Fruit fly (Drosophila melanogaster) whole organism, embryonic: ENCODE measurements around the gene Ndfip.
A peak's percentile ranks its signal among the peaks of the same experiment; 100 is the strongest.

Experiments
- Adf1 ChIP-seq: fragments of 200-800 bp; sonication (Bioruptor generic); IDR thresholded peaks from 2 replicates; pipeline ENCODE4 v1.3.6; 2022; ENCODE audit warnings: missing biosample characterization, missing genetic modification characterization
- Aef1 ChIP-seq: fragments of 200-800 bp; sonication (Bioruptor generic); IDR thresholded peaks from 3 replicates; pipeline ENCODE4 v1.3.6; 2022; ENCODE audit warnings: missing biosample characterization, missing genetic modification characterization
- B-H1 ChIP-seq: fragments of 200-800 bp; sonication (Bioruptor generic); IDR thresholded peaks from 3 replicates; pipeline ENCODE4 v1.3.6; 2022; ENCODE audit warnings: missing biosample characterization, missing genetic modification characterization
- Bgb ChIP-seq: fragments of 200-800 bp; sonication (Bioruptor generic); IDR thresholded peaks from 2 replicates; pipeline ENCODE4 v1.3.6; 2022; ENCODE audit warnings: missing biosample characterization, missing genetic modification characterization; ENCODE audit not compliant: partially characterized antibody
- Blimp-1 ChIP-seq: fragments of 200-800 bp; sonication (Bioruptor generic); optimal IDR thresholded peaks from 3 replicates; lab custom pipeline; 2018; ENCODE audit warnings: missing biosample characterization, missing genetic modification characterization, mild to moderate bottlenecking, moderate library complexity, missing genetic modification reagents
- C15 ChIP-seq: fragments of 200-800 bp; sonication (Bioruptor generic); IDR thresholded peaks from 3 replicates; pipeline ENCODE4 v1.3.6; 2022; ENCODE audit warnings: missing biosample characterization, missing genetic modification characterization
- CG12071 ChIP-seq: fragments of 200-800 bp; sonication (Bioruptor generic); optimal IDR thresholded peaks from 3 replicates; lab custom pipeline; 2018; ENCODE audit warnings: missing biosample characterization, mild to moderate bottlenecking, missing genetic modification characterization
- CG12744 ChIP-seq: fragments of 200-800 bp; sonication (Bioruptor generic); optimal IDR thresholded peaks from 2 replicates; lab custom pipeline; 2016; ENCODE audit warnings: missing biosample characterization, missing genetic modification characterization
- CG14860 ChIP-seq: fragments of 200-800 bp; sonication (Bioruptor generic); IDR thresholded peaks from 3 replicates; pipeline ENCODE4 v1.3.6; 2022; ENCODE audit warnings: missing biosample characterization, missing genetic modification characterization; ENCODE audit not compliant: partially characterized antibody
- CG15269 ChIP-seq: fragments of 200-800 bp; sonication (Bioruptor generic); optimal IDR thresholded peaks from 2 replicates; lab custom pipeline; 2018; ENCODE audit warnings: missing biosample characterization, mild to moderate bottlenecking, missing genetic modification characterization, moderate library complexity
- CG16779 ChIP-seq: fragments of 200-800 bp; sonication (Bioruptor generic); IDR thresholded peaks from 2 replicates; pipeline ENCODE4 v1.3.6; 2022; ENCODE audit warnings: missing biosample characterization, missing genetic modification characterization
- CG17361 ChIP-seq: fragments of 200-800 bp; sonication (Bioruptor generic); IDR thresholded peaks from 3 replicates; pipeline ENCODE4 v1.3.6; 2022; ENCODE audit warnings: missing biosample characterization, missing genetic modification characterization
- CG17612 ChIP-seq: fragments of 200-800 bp; sonication (Bioruptor generic); IDR thresholded peaks from 2 replicates; pipeline ENCODE4 v1.3.6; 2022; ENCODE audit warnings: missing biosample characterization, missing genetic modification characterization
- CG17802 ChIP-seq: fragments of 200-800 bp; sonication (Bioruptor generic); optimal IDR thresholded peaks from 2 replicates; lab custom pipeline; 2018; ENCODE audit warnings: missing biosample characterization, mild to moderate bottlenecking, missing genetic modification characterization, moderate library complexity
- CG31441 ChIP-seq: fragments of 200-800 bp; sonication (Bioruptor generic); IDR thresholded peaks from 2 replicates; pipeline ENCODE4 v1.3.6; 2022; ENCODE audit warnings: missing biosample characterization, missing genetic modification characterization
- CG3838 ChIP-seq: fragments of 200-800 bp; sonication (Bioruptor generic); optimal IDR thresholded peaks from 3 replicates; lab custom pipeline; 2016; ENCODE audit warnings: missing biosample characterization, missing genetic modification characterization
- CG3995 ChIP-seq: fragments of 200-800 bp; sonication (Bioruptor generic); optimal IDR thresholded peaks from 3 replicates; lab custom pipeline; 2016; ENCODE audit warnings: missing biosample characterization, missing genetic modification characterization
- CG4328 ChIP-seq: fragments of 200-800 bp; sonication (Bioruptor generic); optimal IDR thresholded peaks from 3 replicates; lab custom pipeline; 2017; ENCODE audit warnings: missing biosample characterization, missing genetic modification reagents, missing genetic modification characterization
- CG6272 ChIP-seq: fragments of 200-800 bp; sonication (Bioruptor generic); IDR thresholded peaks from 2 replicates; pipeline ENCODE4 v1.3.6; 2022; ENCODE audit warnings: missing biosample characterization, missing genetic modification characterization
- D ChIP-seq, 2 experiments: fragments of 200-800 bp in 1 of 2; fragments of >200 bp in 1 of 2; sonication (Bioruptor generic) in 1 of 2; optimal IDR thresholded peaks; 2 replicates in 1 of 2; 3 replicates in 1 of 2; lab custom pipeline; 2017; ENCODE audit warnings: mild to moderate bottlenecking in 1 of 2, missing biosample characterization in 1 of 2, missing genetic modification characterization in 1 of 2, missing genetic modification reagents in 1 of 2
- Doc2 ChIP-seq: fragments of 200-800 bp; sonication (Bioruptor generic); IDR thresholded peaks from 2 replicates; pipeline ENCODE4 v1.3.6; 2022; ENCODE audit warnings: missing biosample characterization, missing genetic modification characterization
- H15 ChIP-seq: fragments of 200-800 bp; sonication (Bioruptor generic); IDR thresholded peaks from 3 replicates; pipeline ENCODE4 v1.3.6; 2022; ENCODE audit warnings: missing biosample characterization, missing genetic modification characterization
- HHEX ChIP-seq: fragments of 200-800 bp; sonication (Bioruptor generic); optimal IDR thresholded peaks from 3 replicates; lab custom pipeline; 2017; ENCODE audit warnings: missing biosample characterization, mild to moderate bottlenecking, missing genetic modification characterization, missing genetic modification reagents
- Hey ChIP-seq: fragments of 200-800 bp; sonication (Bioruptor generic); optimal IDR thresholded peaks from 3 replicates; lab custom pipeline; 2018; ENCODE audit warnings: missing biosample characterization, mild to moderate bottlenecking, missing genetic modification characterization
- Stat92E ChIP-seq, 3 experiments: fragments of >200 bp in 2 of 3; fragments of 200-800 bp in 1 of 3; sonication (Bioruptor generic) in 1 of 3; optimal IDR thresholded peaks; 2 replicates each; lab custom pipeline; 2017 to 2019; ENCODE audit warnings: missing biosample characterization in 3 of 3, missing genetic modification characterization in 3 of 3, mild to moderate bottlenecking in 1 of 3, moderate library complexity in 1 of 3
- TFAM ChIP-seq: fragments of 200-800 bp; sonication (Bioruptor generic); optimal IDR thresholded peaks from 2 replicates; lab custom pipeline; 2017; ENCODE audit warnings: missing biosample characterization, missing genetic modification characterization, inconsistent platforms
- ato ChIP-seq: fragments of 200-800 bp; sonication (Bioruptor generic); IDR thresholded peaks from 2 replicates; pipeline ENCODE4 v1.3.6; 2022; ENCODE audit warnings: missing biosample characterization, missing genetic modification characterization; ENCODE audit not compliant: partially characterized antibody
- cato ChIP-seq: fragments of 200-800 bp; sonication (Bioruptor generic); optimal IDR thresholded peaks from 2 replicates; lab custom pipeline; 2016; ENCODE audit warnings: missing biosample characterization, missing genetic modification characterization, borderline replicate concordance
- chn ChIP-seq: fragments of 200-800 bp; sonication (Bioruptor generic); optimal IDR thresholded peaks from 2 replicates; lab custom pipeline; 2016; ENCODE audit warnings: missing biosample characterization, missing genetic modification characterization
- crol ChIP-seq: fragments of 200-800 bp; sonication (Bioruptor generic); IDR thresholded peaks from 2 replicates; pipeline ENCODE4 v1.3.6; 2022; ENCODE audit warnings: missing biosample characterization, missing genetic modification characterization
- emc ChIP-seq: fragments of 200-800 bp; sonication (Bioruptor generic); optimal IDR thresholded peaks from 2 replicates; lab custom pipeline; 2016; ENCODE audit warnings: missing biosample characterization, missing genetic modification characterization
- eve ChIP-seq, 2 experiments: fragments of >200 bp; optimal IDR thresholded peaks; 2 replicates each; lab custom pipeline; 2017; ENCODE audit warnings: missing biosample characterization in 2 of 2, missing genetic modification characterization in 2 of 2
- fd96Cb ChIP-seq: fragments of 200-800 bp; sonication (Bioruptor generic); optimal IDR thresholded peaks from 2 replicates; lab custom pipeline; 2018; ENCODE audit warnings: missing biosample characterization, mild to moderate bottlenecking, missing genetic modification characterization, moderate library complexity
- hkb ChIP-seq, 2 experiments: fragments of 200-800 bp in 1 of 2; fragments of >200 bp in 1 of 2; sonication (Bioruptor generic) in 1 of 2; IDR thresholded peaks in 1 of 2; optimal IDR thresholded peaks in 1 of 2; 2 replicates each; pipeline versions ENCODE4 v1.3.6 to Lab custom; 2017 to 2022; ENCODE audit warnings: missing biosample characterization in 1 of 2, missing genetic modification characterization in 1 of 2
- lola ChIP-seq, 3 experiments: fragments of >200 bp in 2 of 3; fragments of 200-800 bp in 1 of 3; sonication (Bioruptor generic) in 1 of 3; optimal IDR thresholded peaks; 2 replicates each; lab custom pipeline; 2017 to 2019; ENCODE audit warnings: missing biosample characterization in 3 of 3, missing genetic modification characterization in 3 of 3, mild to moderate bottlenecking in 1 of 3, moderate library complexity in 1 of 3
- luna ChIP-seq: fragments of 200-800 bp; sonication (Bioruptor generic); optimal IDR thresholded peaks from 2 replicates; lab custom pipeline; 2016; ENCODE audit warnings: missing biosample characterization, missing genetic modification characterization
- mld ChIP-seq: fragments of 200-800 bp; sonication (Bioruptor generic); IDR thresholded peaks from 3 replicates; pipeline ENCODE4 v1.3.6; 2022; ENCODE audit warnings: missing biosample characterization, missing genetic modification characterization; ENCODE audit not compliant: partially characterized antibody
- oc ChIP-seq: fragments of 200-800 bp; sonication (Bioruptor generic); optimal IDR thresholded peaks from 2 replicates; lab custom pipeline; 2018; ENCODE audit warnings: missing biosample characterization, mild to moderate bottlenecking, missing genetic modification characterization, moderate library complexity
- pfk ChIP-seq: fragments of 200-800 bp; sonication (Bioruptor generic); optimal IDR thresholded peaks from 2 replicates; lab custom pipeline; 2018; ENCODE audit warnings: missing biosample characterization, mild to moderate bottlenecking, missing genetic modification characterization, moderate library complexity
- prd ChIP-seq, 3 experiments: fragments of >200 bp in 2 of 3; fragments of 200-800 bp in 1 of 3; sonication (Bioruptor generic) in 1 of 3; optimal IDR thresholded peaks in 2 of 3; IDR thresholded peaks in 1 of 3; 2 replicates in 2 of 3; 3 replicates in 1 of 3; pipeline versions ENCODE4 v1.3.6 to Lab custom; 2017 to 2022; ENCODE audit warnings: missing biosample characterization in 1 of 3, missing genetic modification characterization in 1 of 3
- ranshi ChIP-seq: fragments of 200-800 bp; sonication (Bioruptor generic); IDR thresholded peaks from 2 replicates; pipeline ENCODE4 v1.3.6; 2022; ENCODE audit warnings: missing biosample characterization, missing genetic modification characterization
- sim ChIP-seq: fragments of 200-800 bp; sonication (Bioruptor generic); IDR thresholded peaks from 2 replicates; pipeline ENCODE4 v1.3.6; 2022; ENCODE audit warnings: missing biosample characterization, missing genetic modification characterization
- sima ChIP-seq: fragments of 200-800 bp; sonication (Bioruptor generic); optimal IDR thresholded peaks from 2 replicates; lab custom pipeline; 2016; ENCODE audit warnings: missing biosample characterization, missing genetic modification characterization
- sqz ChIP-seq: fragments of 200-800 bp; sonication (Bioruptor generic); optimal IDR thresholded peaks from 3 replicates; lab custom pipeline; 2018; ENCODE audit warnings: missing biosample characterization, mild to moderate bottlenecking, missing genetic modification characterization
- trem ChIP-seq: fragments of 200-800 bp; optimal IDR thresholded peaks from 3 replicates; lab custom pipeline; 2019; ENCODE audit warnings: missing biosample characterization, mild to moderate bottlenecking, missing genetic modification characterization, moderate library complexity
- zfh1 ChIP-seq: fragments of 200-800 bp; sonication (Bioruptor generic); IDR thresholded peaks from 3 replicates; pipeline ENCODE4 v1.3.6; 2022; ENCODE audit warnings: missing biosample characterization, missing genetic modification characterization
- zfh2 ChIP-seq: fragments of 200-800 bp; sonication (Bioruptor generic); optimal IDR thresholded peaks from 2 replicates; lab custom pipeline; 2016; ENCODE audit warnings: missing biosample characterization, missing genetic modification characterization

Ndfip gene

DNA sequence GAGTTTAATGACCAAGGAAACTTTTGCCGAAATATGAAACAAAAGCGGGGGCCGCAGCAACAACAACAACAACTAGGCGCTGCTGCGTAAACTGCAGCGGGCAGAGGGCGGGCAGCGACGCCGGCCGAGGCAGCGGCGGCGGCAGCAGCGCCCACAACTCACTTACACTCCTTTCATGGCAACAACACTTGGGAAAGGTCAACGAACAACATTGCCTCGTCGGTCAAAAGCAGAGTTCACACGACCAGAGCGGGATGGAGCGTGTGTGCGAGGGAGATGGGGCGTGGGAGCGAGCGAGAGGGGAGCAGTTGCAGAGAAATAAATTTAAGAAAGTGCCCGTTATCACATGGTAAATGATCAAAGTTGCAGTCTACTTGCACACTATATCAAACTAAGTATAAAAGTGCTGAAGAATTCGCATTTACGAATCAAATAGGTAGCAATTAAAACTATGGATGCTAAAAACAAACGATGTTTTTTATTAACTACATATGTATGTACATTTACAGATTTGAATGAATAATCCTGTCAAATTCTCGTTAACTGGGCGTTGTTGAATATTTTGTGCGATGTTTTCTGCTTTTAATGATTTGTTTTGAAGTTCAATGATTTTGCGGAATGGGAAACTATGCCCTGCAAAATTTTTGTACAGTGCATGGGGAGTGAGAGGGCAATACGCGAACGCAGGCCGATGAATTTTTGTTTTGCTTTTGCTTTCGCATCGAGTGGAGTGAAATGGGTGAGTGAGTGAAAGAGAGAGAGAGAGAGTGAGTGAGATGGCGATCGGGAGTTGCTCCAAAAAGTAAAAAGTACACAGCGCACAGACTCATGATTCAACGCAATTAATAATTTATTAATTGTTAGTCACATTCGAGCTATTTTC is 45.7 kb downstream of the Ndfip start (continued):
- TF ChIP-seq oc: no peak
- no peak for TF ChIP-seq sim
- no peak for TF ChIP-seq trem (tag; lab: Kevin White, UChicago)
- TF ChIP-seq CG15269 (tag; lab: Kevin White, UChicago): no peak
- 0 out of 3 replicates have a peak, but pooled peaks have one; percentile 27 for TF ChIP-seq CG17361
- no peak for TF ChIP-seq D (optimal IDR thresholded peaks at IDR 0.05; lab: Kevin White, UChicago)
- TF ChIP-seq D (GFP tag; optimal IDR thresholded peaks at IDR 0.05; lab: Kevin White, UChicago): peak; percentile 42
- no peak for TF ChIP-seq H15
- peak; percentile 18 for TF ChIP-seq chn (GFP tag; lab: Kevin White, UChicago)
- no peak for TF ChIP-seq CG3995 (GFP tag; lab: Kevin White, UChicago)
- TF ChIP-seq luna (GFP tag; lab: Kevin White, UChicago): no peak
- TF ChIP-seq Doc2 (GFP tag; lab: Robert Waterston, UW): no peak
- no peak for TF ChIP-seq CG12071
- no peak for TF ChIP-seq mld (GFP tag; lab: Robert Waterston, UW)
- no peak for TF ChIP-seq sima (GFP tag; lab: Kevin White, UChicago)
- no peak for TF ChIP-seq CG12744 (GFP tag; lab: Kevin White, UChicago)
- TF ChIP-seq CG16779 (GFP tag; lab: Robert Waterston, UW): no peak
- no peak for TF ChIP-seq C15
- no peak for TF ChIP-seq emc
- TF ChIP-seq CG17802 (tag; lab: Kevin White, UChicago): no peak
- TF ChIP-seq CG6272 (GFP tag; lab: Robert Waterston, UW): no peak
- no peak for TF ChIP-seq CG4328 (GFP tag; lab: Kevin White, UChicago)
- no peak for TF ChIP-seq Hey
- no peak for TF ChIP-seq ato (GFP tag; lab: Robert Waterston, UW)
- peak in 1 of 3 experiments; percentile 3 for TF ChIP-seq lola (GFP tag; optimal IDR thresholded peaks at IDR 0.05; lab: Kevin White, UChicago)
- TF ChIP-seq zfh2 (GFP tag; lab: Kevin White, UChicago): no peak
- no peak for TF ChIP-seq prd (optimal IDR thresholded peaks at IDR 0.05; lab: Kevin White, UChicago)
- TF ChIP-seq prd (GFP tag; IDR thresholded peaks at IDR 0.05; lab: Robert Waterston, UW): no peak
- no peak for TF ChIP-seq hkb (optimal IDR thresholded peaks at IDR 0.05; lab: Kevin White, UChicago)
- TF ChIP-seq hkb (GFP tag; IDR thresholded peaks at IDR 0.05; lab: Robert Waterston, UW): no peak
- TF ChIP-seq Stat92E (GFP tag; optimal IDR thresholded peaks at IDR 0.05; lab: Kevin White, UChicago): no peak
- no peak for TF ChIP-seq CG17612 (GFP tag; lab: Robert Waterston, UW)
- TF ChIP-seq B-H1 (GFP tag; lab: Robert Waterston, UW): no peak
- TF ChIP-seq CG31441 (GFP tag; lab: Robert Waterston, UW): no peak
- TF ChIP-seq fd96Cb (tag; lab: Kevin White, UChicago): peak; percentile 35
- TF ChIP-seq sqz: no peak
- no peak for TF ChIP-seq crol (GFP tag; lab: Robert Waterston, UW)
- TF ChIP-seq Aef1 (GFP tag; lab: Robert Waterston, UW): no peak
- TF ChIP-seq ranshi: no peak
- TF ChIP-seq cato (GFP tag; lab: Kevin White, UChicago): no peak
- TF ChIP-seq Bgb (GFP tag; lab: Robert Waterston, UW): no peak
- TF ChIP-seq Blimp-1 (GFP tag; lab: Kevin White, UChicago): peak; percentile 38
- TF ChIP-seq CG14860: no peak
- TF ChIP-seq HHEX (GFP tag; lab: Kevin White, UChicago): no peak
- no peak for TF ChIP-seq pfk (GFP tag; lab: Kevin White, UChicago)
- peak; percentile 51 for TF ChIP-seq Adf1
- no peak for TF ChIP-seq zfh1
- no peak for TF ChIP-seq TFAM
- TF ChIP-seq eve (GFP tag; optimal IDR thresholded peaks at IDR 0.05; lab: Kevin White, UChicago): peak in 1 of 2 experiments; percentile 32
- TF ChIP-seq CG3838: no peak
